Fruit fly (Drosophila melanogaster) whole organism, prepupa: ENCODE measurements around the gene CG15196.

Experiments used
- Blimp-1 ChIP-seq: fragments of 200-800 bp; sonication (Bioruptor generic); optimal IDR thresholded peaks from 3 replicates; lab custom pipeline; 2017; ENCODE audit warnings: missing biosample characterization, missing genetic modification characterization, mild to moderate bottlenecking, moderate library complexity, missing genetic modification reagents
- CG10669 ChIP-seq: fragments of 200-800 bp; sonication (Bioruptor generic); optimal IDR thresholded peaks from 3 replicates; lab custom pipeline; 2018; ENCODE audit warnings: missing biosample characterization, mild to moderate bottlenecking, missing genetic modification characterization, moderate library complexity
- CG11294 ChIP-seq: fragments of 200-800 bp; sonication (Bioruptor generic); IDR thresholded peaks from 2 replicates; pipeline ENCODE4 v1.3.6; 2022; ENCODE audit warnings: missing biosample characterization, missing genetic modification characterization
- CG11762 ChIP-seq: fragments of 200-800 bp; sonication (Bioruptor generic); optimal IDR thresholded peaks from 3 replicates; lab custom pipeline; 2016; ENCODE audit warnings: missing biosample characterization, missing genetic modification characterization; ENCODE audit not compliant: insufficient read depth
- CG11902 ChIP-seq: fragments of 200-800 bp; sonication (Bioruptor generic); optimal IDR thresholded peaks from 3 replicates; lab custom pipeline; 2016; ENCODE audit warnings: missing biosample characterization, missing genetic modification characterization
- CG1621 ChIP-seq: fragments of 200-800 bp; sonication (Bioruptor generic); optimal IDR thresholded peaks from 3 replicates; lab custom pipeline; 2018; ENCODE audit warnings: missing biosample characterization, mild to moderate bottlenecking, missing genetic modification characterization
- CG16779 ChIP-seq: fragments of 200-800 bp; sonication (Bioruptor generic); optimal IDR thresholded peaks from 3 replicates; lab custom pipeline; 2017; ENCODE audit warnings: missing biosample characterization, mild to moderate bottlenecking, missing genetic modification characterization
- CG3032 ChIP-seq: fragments of 200-800 bp; optimal IDR thresholded peaks from 2 replicates; lab custom pipeline; 2019; ENCODE audit warnings: missing biosample characterization, mild to moderate bottlenecking, missing genetic modification characterization, moderate library complexity
- CG31627 ChIP-seq: fragments of 200-800 bp; sonication (Bioruptor generic); optimal IDR thresholded peaks from 3 replicates; lab custom pipeline; 2016; ENCODE audit warnings: missing biosample characterization, missing genetic modification characterization
- CG34406 ChIP-seq: fragments of 200-800 bp; sonication (Bioruptor generic); optimal IDR thresholded peaks from 3 replicates; lab custom pipeline; 2016; ENCODE audit warnings: missing biosample characterization, missing genetic modification characterization
- CG3919 ChIP-seq: fragments of 200-800 bp; sonication (Bioruptor generic); optimal IDR thresholded peaks from 3 replicates; lab custom pipeline; 2016; ENCODE audit warnings: missing biosample characterization, missing genetic modification characterization
- CG6276 ChIP-seq: fragments of 200-800 bp; sonication (Bioruptor generic); optimal IDR thresholded peaks from 2 replicates; lab custom pipeline; 2017; ENCODE audit warnings: missing biosample characterization, mild to moderate bottlenecking, missing genetic modification characterization
- CG6792 ChIP-seq: fragments of 200-800 bp; sonication (Bioruptor generic); optimal IDR thresholded peaks from 3 replicates; lab custom pipeline; 2016; ENCODE audit warnings: missing biosample characterization, missing genetic modification characterization
- CG6808 ChIP-seq: fragments of 200-800 bp; sonication (Bioruptor generic); optimal IDR thresholded peaks from 3 replicates; lab custom pipeline; 2017; ENCODE audit warnings: missing biosample characterization, missing genetic modification characterization, mild to moderate bottlenecking, moderate library complexity, missing genetic modification reagents
- CG6854 ChIP-seq: fragments of 200-800 bp; sonication (Bioruptor generic); optimal IDR thresholded peaks from 2 replicates; lab custom pipeline; 2017; ENCODE audit warnings: missing biosample characterization, mild to moderate bottlenecking, missing genetic modification characterization
- CG8632 ChIP-seq: fragments of 200-800 bp; sonication (Bioruptor generic); optimal IDR thresholded peaks from 3 replicates; lab custom pipeline; 2016; ENCODE audit warnings: missing biosample characterization, missing genetic modification characterization
- CG9139 ChIP-seq: fragments of 200-800 bp; sonication (Bioruptor generic); optimal IDR thresholded peaks from 3 replicates; lab custom pipeline; 2017; ENCODE audit warnings: missing biosample characterization, mild to moderate bottlenecking, missing genetic modification characterization
- Eip78C ChIP-seq: fragments of 200-800 bp; sonication (Bioruptor generic); peaks from one replicate; lab custom pipeline; 2016; ENCODE audit warnings: missing biosample characterization, missing genetic modification characterization
- Eip93F ChIP-seq: fragments of 200-800 bp; sonication (Bioruptor generic); optimal IDR thresholded peaks from 2 replicates; lab custom pipeline; 2016; ENCODE audit warnings: missing biosample characterization, mild to moderate bottlenecking, missing genetic modification characterization
- Ets21C ChIP-seq: fragments of 200-800 bp; sonication (Bioruptor generic); optimal IDR thresholded peaks from 3 replicates; lab custom pipeline; 2016; ENCODE audit warnings: missing biosample characterization, missing genetic modification characterization
- Hr38 ChIP-seq: sonication (Bioruptor generic); optimal IDR thresholded peaks from 2 replicates; lab custom pipeline; 2016; ENCODE audit warnings: missing biosample characterization, missing genetic modification characterization
- Hr39 ChIP-seq: fragments of 200-800 bp; sonication (Bioruptor generic); optimal IDR thresholded peaks from 2 replicates; lab custom pipeline; 2016; ENCODE audit warnings: missing biosample characterization, missing genetic modification characterization
- Hr4 ChIP-seq: fragments of 200-800 bp; sonication (Bioruptor generic); optimal IDR thresholded peaks from 3 replicates; lab custom pipeline; 2016; ENCODE audit warnings: missing biosample characterization, missing genetic modification characterization
- Lpt ChIP-seq: fragments of 200-800 bp; sonication (Bioruptor generic); optimal IDR thresholded peaks from 3 replicates; lab custom pipeline; 2016; ENCODE audit warnings: missing biosample characterization, missing genetic modification characterization
- Met ChIP-seq: fragments of 200-800 bp; sonication (Bioruptor generic); optimal IDR thresholded peaks from 3 replicates; lab custom pipeline; 2016; ENCODE audit warnings: missing biosample characterization, missing genetic modification characterization
- Sox14 ChIP-seq: fragments of 200-800 bp; sonication (Bioruptor generic); optimal IDR thresholded peaks from 3 replicates; lab custom pipeline; 2016; ENCODE audit warnings: missing biosample characterization, missing genetic modification characterization
- achi ChIP-seq: fragments of 200-800 bp; sonication (Bioruptor generic); optimal IDR thresholded peaks from 3 replicates; lab custom pipeline; 2016; ENCODE audit warnings: missing biosample characterization, missing genetic modification characterization
- acj6 ChIP-seq: fragments of 200-800 bp; sonication (Bioruptor generic); optimal IDR thresholded peaks from 3 replicates; lab custom pipeline; 2016; ENCODE audit warnings: missing biosample characterization, missing genetic modification characterization
- cyc ChIP-seq: fragments of 200-800 bp; sonication (Bioruptor generic); optimal IDR thresholded peaks from 3 replicates; lab custom pipeline; 2016; ENCODE audit warnings: missing biosample characterization, missing genetic modification characterization
- dac ChIP-seq: fragments of 200-800 bp; sonication (Bioruptor generic); optimal IDR thresholded peaks from 2 replicates; lab custom pipeline; 2017; ENCODE audit warnings: missing biosample characterization, mild to moderate bottlenecking, missing genetic modification characterization
- esn ChIP-seq: fragments of 200-800 bp; sonication (Bioruptor generic); optimal IDR thresholded peaks from 2 replicates; lab custom pipeline; 2016; ENCODE audit warnings: missing biosample characterization, mild to moderate bottlenecking, missing genetic modification characterization, moderate library complexity
- fd59A ChIP-seq: fragments of 200-800 bp; sonication (Bioruptor generic); optimal IDR thresholded peaks from 2 replicates; lab custom pipeline; 2017; ENCODE audit warnings: missing biosample characterization, mild to moderate bottlenecking, missing genetic modification characterization, missing genetic modification reagents
- fkh ChIP-seq: fragments of 200-800 bp; sonication (Bioruptor generic); optimal IDR thresholded peaks from 3 replicates; lab custom pipeline; 2017; ENCODE audit warnings: missing biosample characterization, mild to moderate bottlenecking, missing genetic modification characterization, moderate library complexity
- net ChIP-seq: fragments of 200-800 bp; sonication (Bioruptor generic); optimal IDR thresholded peaks from 3 replicates; lab custom pipeline; 2016; ENCODE audit warnings: missing biosample characterization, missing genetic modification characterization
- pdm3 ChIP-seq: fragments of 200-800 bp; sonication (Bioruptor generic); optimal IDR thresholded peaks from 3 replicates; lab custom pipeline; 2016; ENCODE audit warnings: missing biosample characterization, missing genetic modification characterization
- salr ChIP-seq, 2 experiments: fragments of 200-800 bp; sonication (Bioruptor generic); optimal IDR thresholded peaks; 3 replicates each; lab custom pipeline; 2016 to 2018; ENCODE audit warnings: missing biosample characterization in 2 of 2, missing genetic modification characterization in 2 of 2, mild to moderate bottlenecking in 1 of 2
- spab ChIP-seq: fragments of 200-800 bp; sonication (Bioruptor generic); optimal IDR thresholded peaks from 2 replicates; lab custom pipeline; 2017; ENCODE audit warnings: missing biosample characterization, mild to moderate bottlenecking, missing genetic modification characterization, missing genetic modification reagents
- ss ChIP-seq, 2 experiments: fragments of 200-800 bp; sonication (Bioruptor generic); optimal IDR thresholded peaks; 2 replicates in 1 of 2; 3 replicates in 1 of 2; lab custom pipeline; 2017 to 2018; ENCODE audit warnings: mild to moderate bottlenecking in 2 of 2, missing biosample characterization in 2 of 2, missing genetic modification characterization in 2 of 2, moderate library complexity in 1 of 2
- svp ChIP-seq: fragments of 200-800 bp; sonication (Bioruptor generic); peaks from one replicate; lab custom pipeline; 2016; ENCODE audit warnings: missing biosample characterization, missing genetic modification characterization
- topi ChIP-seq: fragments of 200-800 bp; sonication (Bioruptor generic); optimal IDR thresholded peaks from 3 replicates; lab custom pipeline; 2016; ENCODE audit warnings: missing biosample characterization, missing genetic modification characterization
- vri ChIP-seq: fragments of 200-800 bp; sonication (Bioruptor generic); optimal IDR thresholded peaks from 3 replicates; lab custom pipeline; 2016; ENCODE audit warnings: missing biosample characterization, mild to moderate bottlenecking, missing genetic modification characterization

The CG15196 gene

dm6 chrX:11370792-11371191 lies 39.0 kb upstream of the CG15196 start (continued):
- TF ChIP-seq Eip93F (GFP tag; lab: Kevin White, UChicago) (no peak), Met (no peak), CG8632 (GFP tag; lab: Kevin White, UChicago) (no peak), esn (GFP tag; lab: Kevin White, UChicago) (peak; percentile 0), cyc (GFP tag; lab: Kevin White, UChicago) (no peak), CG31627 (no peak), ss (GFP tag; optimal IDR thresholded peaks at IDR 0.05; lab: Kevin White, UChicago) (no peak), CG10669 (GFP tag; lab: Kevin White, UChicago) (peak; percentile 10), CG11294 (GFP tag; lab: Robert Waterston, UW) (0 out of 2 replicates have a peak, but pooled peaks have one; percentile 30), CG6808 (GFP tag; lab: Kevin White, UChicago) (no peak), fd59A (no peak), svp (GFP tag; lab: Kevin White, UChicago) (peak; percentile 52), CG16779 (tag; lab: Kevin White, UChicago) (no peak), Hr4 (GFP tag; lab: Kevin White, UChicago) (no peak), spab (no peak), net (GFP tag; lab: Kevin White, UChicago) (peak; percentile 6), CG3032 (tag; lab: Kevin White, UChicago) (no peak), pdm3 (GFP tag; lab: Kevin White, UChicago) (no peak), fkh (GFP tag; lab: Kevin White, UChicago) (no peak)

dm6 chrX:11371613-11372012 lies 38.1 kb upstream of the CG15196 start:
- TF ChIP-seq CG16779 (tag; lab: Kevin White, UChicago) (no peak), CG11762 (GFP tag; lab: Kevin White, UChicago) (no peak), CG11902 (no peak), CG6854 (GFP tag; lab: Kevin White, UChicago) (no peak), CG6276 (GFP tag; lab: Kevin White, UChicago) (no peak)
- TF ChIP-seq, all 60 proteins: peak for 0

dm6 chrX:11372764-11373712 lies 36.7 kb upstream of the CG15196 start:
- TF ChIP-seq CG6808 (GFP tag; lab: Kevin White, UChicago) = no peak
- peak; percentile 4 for TF ChIP-seq achi (GFP tag; lab: Kevin White, UChicago)
- TF ChIP-seq Lpt = no peak
- TF ChIP-seq Hr39 (GFP tag; lab: Kevin White, UChicago) = peak; percentile 12
- no peak for TF ChIP-seq dac (GFP tag; lab: Kevin White, UChicago)
- peak; percentile 1 for TF ChIP-seq net (GFP tag; lab: Kevin White, UChicago)
- TF ChIP-seq CG6854 (GFP tag; lab: Kevin White, UChicago) = no peak
- TF ChIP-seq Sox14 = no peak
- peak; percentile 55 for TF ChIP-seq Hr4 (GFP tag; lab: Kevin White, UChicago)
- TF ChIP-seq Hr38 (GFP tag; lab: Kevin White, UChicago) = no peak
- TF ChIP-seq esn (GFP tag; lab: Kevin White, UChicago) = peak; percentile 4
- TF ChIP-seq CG11902 = no peak
- TF ChIP-seq Eip78C = peak; percentile 68
- no peak for TF ChIP-seq fkh (GFP tag; lab: Kevin White, UChicago)
- no peak for TF ChIP-seq CG3919 (GFP tag; lab: Kevin White, UChicago)
- no peak for TF ChIP-seq Ets21C (GFP tag; lab: Kevin White, UChicago)
- TF ChIP-seq CG31627 = peak; percentile 22
- no peak for TF ChIP-seq CG3032 (tag; lab: Kevin White, UChicago)
- peak in 1 of 2 experiments; percentile 11 for TF ChIP-seq salr (GFP tag; optimal IDR thresholded peaks at IDR 0.05; lab: Kevin White, UChicago)
- TF ChIP-seq CG34406 (GFP tag; lab: Kevin White, UChicago) = no peak
- no peak for TF ChIP-seq CG10669 (GFP tag; lab: Kevin White, UChicago)
- no peak for TF ChIP-seq fd59A
- peak; percentile 11 for TF ChIP-seq acj6 (GFP tag; lab: Kevin White, UChicago)
- no peak for TF ChIP-seq Eip93F (GFP tag; lab: Kevin White, UChicago)
- TF ChIP-seq topi = no peak
- no peak for TF ChIP-seq CG9139
- peak; percentile 11 for TF ChIP-seq Met
- no peak for TF ChIP-seq CG6276 (GFP tag; lab: Kevin White, UChicago)
- no peak for TF ChIP-seq CG8632 (GFP tag; lab: Kevin White, UChicago)
- no peak for TF ChIP-seq pdm3 (GFP tag; lab: Kevin White, UChicago)
- no peak for TF ChIP-seq Blimp-1 (GFP tag; lab: Kevin White, UChicago)
- no peak for TF ChIP-seq CG1621 (tag; lab: Kevin White, UChicago)
- TF ChIP-seq CG11294 (GFP tag; lab: Robert Waterston, UW) = no peak
- no peak for TF ChIP-seq CG6792 (GFP tag; lab: Kevin White, UChicago)
- no peak for TF ChIP-seq vri (GFP tag; lab: Kevin White, UChicago)
- TF ChIP-seq CG16779 (tag; lab: Kevin White, UChicago) = no peak
- no peak for TF ChIP-seq spab
- no peak for TF ChIP-seq CG11762 (GFP tag; lab: Kevin White, UChicago)
